Worm (Caenorhabditis elegans) whole organism, L4/young adult: ENCODE data around the gene F07E5.12.

Experiments used
- W03F9.2 ChIP-seq: fragments of 150-350 bp; optimal IDR thresholded peaks from 2 replicates; lab custom pipeline; 2014; ENCODE audit warnings: missing biosample characterization, missing genetic modification characterization
- dao-5 ChIP-seq: sonication (generic microtip); optimal IDR thresholded peaks from 2 replicates; lab custom pipeline; 2016; ENCODE audit warnings: missing genotype, missing genetic modification characterization, moderate library complexity, missing compliant biosample characterization
- him-1 ChIP-seq: sonication (generic microtip); optimal IDR thresholded peaks from 2 replicates; lab custom pipeline; 2016; ENCODE audit warnings: missing genotype, missing genetic modification reagents, missing genetic modification characterization, missing compliant biosample characterization

- TF ChIP-seq him-1 (tag; lab: Kevin White, UChicago) (no peak), dao-5 (no peak), W03F9.2 (tag; lab: Kevin White, UChicago) (no peak)
These were observed 22.8 kb downstream of the F07E5.12 start, which contains the start of gene trpl-5 for ce11 chrII:2090605-2091004.
